Fruit fly (Drosophila melanogaster) whole organism, embryonic: ENCODE measurements around the gene CG5828.

Experiments
- Bgb ChIP-seq: fragments of 200-800 bp; sonication (Bioruptor generic); IDR thresholded peaks from 2 replicates; pipeline ENCODE4 v1.3.6; 2022; ENCODE audit warnings: missing biosample characterization, missing genetic modification characterization; ENCODE audit not compliant: partially characterized antibody
- CG10543 ChIP-seq: fragments of 200-800 bp; sonication (Bioruptor generic); optimal IDR thresholded peaks from 3 replicates; lab custom pipeline; 2017; ENCODE audit warnings: missing biosample characterization, mild to moderate bottlenecking, missing genetic modification characterization, moderate library complexity
- CG10654 ChIP-seq: fragments of 200-800 bp; sonication (Bioruptor generic); optimal IDR thresholded peaks from 2 replicates; lab custom pipeline; 2016; ENCODE audit warnings: missing biosample characterization, missing genetic modification characterization
- CG11695 ChIP-seq: fragments of 200-800 bp; sonication (Bioruptor generic); IDR thresholded peaks from 3 replicates; pipeline ENCODE4 v1.3.6; 2022; ENCODE audit warnings: missing biosample characterization, missing genetic modification characterization
- CG14710 ChIP-seq: fragments of 200-800 bp; sonication (Bioruptor generic); optimal IDR thresholded peaks from 3 replicates; lab custom pipeline; 2019; ENCODE audit warnings: missing biosample characterization, mild to moderate bottlenecking, missing genetic modification characterization, moderate library complexity
- CG1529 ChIP-seq: fragments of 200-800 bp; sonication (Bioruptor generic); optimal IDR thresholded peaks from 3 replicates; lab custom pipeline; 2018; ENCODE audit warnings: missing biosample characterization, missing genetic modification characterization
- CG15514 ChIP-seq: fragments of 200-800 bp; sonication (Bioruptor generic); optimal IDR thresholded peaks from 3 replicates; lab custom pipeline; 2017; ENCODE audit warnings: missing biosample characterization, missing genetic modification characterization, mild to moderate bottlenecking, moderate library complexity, missing genetic modification reagents
- CG17361 ChIP-seq: fragments of 200-800 bp; sonication (Bioruptor generic); IDR thresholded peaks from 3 replicates; pipeline ENCODE4 v1.3.6; 2022; ENCODE audit warnings: missing biosample characterization, missing genetic modification characterization
- CG2116 ChIP-seq: fragments of 200-800 bp; sonication (Bioruptor generic); optimal IDR thresholded peaks from 3 replicates; lab custom pipeline; 2018; ENCODE audit warnings: missing biosample characterization, mild to moderate bottlenecking, missing genetic modification characterization
- CG2199 ChIP-seq: fragments of 200-800 bp; sonication (Bioruptor generic); IDR thresholded peaks from 3 replicates; pipeline ENCODE4 v1.3.6; 2022; ENCODE audit warnings: missing biosample characterization, missing genetic modification characterization
- CG2712 ChIP-seq: fragments of 200-800 bp; optimal IDR thresholded peaks from 3 replicates; lab custom pipeline; 2019; ENCODE audit warnings: missing biosample characterization, mild to moderate bottlenecking, missing genetic modification characterization, moderate library complexity
- CG32772 ChIP-seq: fragments of 200-800 bp; sonication (Bioruptor generic); IDR thresholded peaks from 2 replicates; pipeline ENCODE4 v1.3.6; 2022; ENCODE audit warnings: missing biosample characterization, missing genetic modification characterization
- CG42726 ChIP-seq: fragments of 200-800 bp; sonication (Bioruptor generic); IDR thresholded peaks from 2 replicates; pipeline ENCODE4 v1.3.6; 2022; ENCODE audit warnings: missing biosample characterization, missing genetic modification characterization; ENCODE audit not compliant: partially characterized antibody
- CG7963 ChIP-seq: fragments of 200-800 bp; sonication (Bioruptor generic); IDR thresholded peaks from 3 replicates; pipeline ENCODE4 v1.3.6; 2022; ENCODE audit warnings: missing biosample characterization, missing genetic modification characterization; ENCODE audit not compliant: partially characterized antibody
- CoRest ChIP-seq: fragments of 200-800 bp; sonication (Bioruptor generic); optimal IDR thresholded peaks from 3 replicates; lab custom pipeline; 2018; ENCODE audit warnings: missing biosample characterization, mild to moderate bottlenecking, missing genetic modification characterization, moderate library complexity
- CrebB ChIP-seq: fragments of 200-800 bp; sonication (Bioruptor generic); optimal IDR thresholded peaks from 3 replicates; lab custom pipeline; 2018; ENCODE audit warnings: missing biosample characterization, mild to moderate bottlenecking, missing genetic modification characterization
- Dbx ChIP-seq: fragments of 200-800 bp; sonication (Bioruptor generic); IDR thresholded peaks from 3 replicates; pipeline ENCODE4 v1.3.6; 2022; ENCODE audit warnings: missing biosample characterization, missing genetic modification characterization
- Deaf1 ChIP-seq: fragments of 200-800 bp; optimal IDR thresholded peaks from 3 replicates; lab custom pipeline; 2019; ENCODE audit warnings: missing biosample characterization, mild to moderate bottlenecking, missing genetic modification characterization, moderate library complexity
- Dp ChIP-seq: fragments of 200-800 bp; sonication (Bioruptor generic); optimal IDR thresholded peaks from 2 replicates; lab custom pipeline; 2018; ENCODE audit warnings: missing biosample characterization, mild to moderate bottlenecking, missing genetic modification characterization, moderate library complexity
- Drgx ChIP-seq: fragments of 200-800 bp; sonication (Bioruptor generic); IDR thresholded peaks from 2 replicates; pipeline ENCODE4 v1.3.6; 2022; ENCODE audit warnings: missing biosample characterization, missing genetic modification characterization
- ERR ChIP-seq: fragments of 200-800 bp; sonication (Bioruptor generic); optimal IDR thresholded peaks from 2 replicates; lab custom pipeline; 2016; ENCODE audit warnings: missing biosample characterization, missing genetic modification characterization
- Med ChIP-seq: fragments of 200-800 bp; sonication (Bioruptor generic); peaks from one replicate; lab custom pipeline; 2016; ENCODE audit warnings: missing biosample characterization, missing genetic modification characterization, mild to moderate bottlenecking, inconsistent platforms, moderate library complexity
- Ptx1 ChIP-seq: fragments of 200-800 bp; sonication (Bioruptor generic); IDR thresholded peaks from 2 replicates; pipeline ENCODE4 v1.3.6; 2022; ENCODE audit warnings: missing biosample characterization, missing genetic modification characterization
- Rfx ChIP-seq: fragments of 200-800 bp; sonication (Bioruptor generic); IDR thresholded peaks from 2 replicates; pipeline ENCODE4 v1.3.6; 2022; ENCODE audit warnings: missing biosample characterization, missing genetic modification characterization
- amos ChIP-seq: fragments of 200-800 bp; sonication (Bioruptor generic); IDR thresholded peaks from 2 replicates; pipeline ENCODE4 v1.3.6; 2022; ENCODE audit warnings: missing biosample characterization, missing genetic modification characterization; ENCODE audit not compliant: partially characterized antibody
- ap ChIP-seq: fragments of 200-800 bp; sonication (Bioruptor generic); IDR thresholded peaks from 2 replicates; pipeline ENCODE4 v1.3.6; 2022; ENCODE audit warnings: missing biosample characterization, missing genetic modification characterization
- bsh ChIP-seq, 2 experiments: fragments of 200-800 bp; sonication (Bioruptor generic); optimal IDR thresholded peaks; 2 replicates each; lab custom pipeline; 2017 to 2018; ENCODE audit warnings: mild to moderate bottlenecking in 2 of 2, missing biosample characterization in 2 of 2, missing genetic modification characterization in 2 of 2, moderate library complexity in 1 of 2
- cg ChIP-seq: fragments of 200-800 bp; sonication (Bioruptor generic); optimal IDR thresholded peaks from 3 replicates; lab custom pipeline; 2019; ENCODE audit warnings: missing biosample characterization, mild to moderate bottlenecking, missing genetic modification characterization, moderate library complexity
- ci ChIP-seq: fragments of 200-800 bp; sonication (Bioruptor generic); IDR thresholded peaks from 3 replicates; pipeline ENCODE4 v1.3.6; 2022; ENCODE audit warnings: missing biosample characterization, missing genetic modification characterization
- exex ChIP-seq: fragments of 200-800 bp; sonication (Bioruptor generic); optimal IDR thresholded peaks from 4 replicates; lab custom pipeline; 2018; ENCODE audit warnings: missing biosample characterization, mild to moderate bottlenecking, missing genetic modification characterization, moderate library complexity
- ftz-f1 ChIP-seq: fragments of 200-800 bp; sonication (Bioruptor generic); optimal IDR thresholded peaks from 2 replicates; lab custom pipeline; 2016; ENCODE audit warnings: missing biosample characterization, missing genetic modification characterization
- gfzf ChIP-seq: fragments of 200-800 bp; sonication (Bioruptor generic); optimal IDR thresholded peaks from 2 replicates; lab custom pipeline; 2016; ENCODE audit warnings: missing biosample characterization, mild to moderate bottlenecking, missing genetic modification characterization, moderate library complexity
- grn ChIP-seq: fragments of 200-800 bp; sonication (Bioruptor generic); optimal IDR thresholded peaks from 3 replicates; lab custom pipeline; 2017; ENCODE audit warnings: missing biosample characterization, missing genetic modification characterization
- hbn ChIP-seq: fragments of 200-800 bp; sonication (Bioruptor generic); IDR thresholded peaks from 2 replicates; pipeline ENCODE4 v1.3.6; 2022; ENCODE audit warnings: missing biosample characterization, missing genetic modification characterization; ENCODE audit not compliant: partially characterized antibody
- ken ChIP-seq: fragments of 200-800 bp; sonication (Bioruptor generic); IDR thresholded peaks from 3 replicates; pipeline ENCODE4 v1.3.6; 2022; ENCODE audit warnings: missing biosample characterization, missing genetic modification characterization
- nmo ChIP-seq: fragments of 200-800 bp; sonication (Bioruptor generic); optimal IDR thresholded peaks from 2 replicates; lab custom pipeline; 2018; ENCODE audit warnings: missing biosample characterization, mild to moderate bottlenecking, missing genetic modification characterization, moderate library complexity
- oc ChIP-seq: fragments of 200-800 bp; sonication (Bioruptor generic); optimal IDR thresholded peaks from 2 replicates; lab custom pipeline; 2018; ENCODE audit warnings: missing biosample characterization, mild to moderate bottlenecking, missing genetic modification characterization, moderate library complexity
- pb ChIP-seq: fragments of 200-800 bp; sonication (Bioruptor generic); optimal IDR thresholded peaks from 3 replicates; lab custom pipeline; 2016; ENCODE audit warnings: missing biosample characterization, missing genetic modification characterization
- pzg ChIP-seq: fragments of 200-800 bp; sonication (Bioruptor generic); optimal IDR thresholded peaks from 3 replicates; lab custom pipeline; 2018; ENCODE audit warnings: missing biosample characterization, mild to moderate bottlenecking, missing genetic modification characterization, moderate library complexity
- sd ChIP-seq: fragments of 200-800 bp; sonication (Bioruptor generic); optimal IDR thresholded peaks from 3 replicates; lab custom pipeline; 2018; ENCODE audit warnings: missing biosample characterization, mild to moderate bottlenecking, missing genetic modification characterization, moderate library complexity
- sens ChIP-seq: fragments of 200-800 bp; sonication (Bioruptor generic); peaks from one replicate; lab custom pipeline; 2016; ENCODE audit warnings: missing biosample characterization, missing genetic modification characterization
- sna ChIP-seq: fragments of 200-800 bp; sonication (Bioruptor generic); IDR thresholded peaks from 2 replicates; pipeline ENCODE4 v1.3.6; 2022; ENCODE audit warnings: missing biosample characterization, missing genetic modification characterization; ENCODE audit not compliant: partially characterized antibody
- sqz ChIP-seq: fragments of 200-800 bp; sonication (Bioruptor generic); optimal IDR thresholded peaks from 3 replicates; lab custom pipeline; 2018; ENCODE audit warnings: missing biosample characterization, mild to moderate bottlenecking, missing genetic modification characterization
- ttk ChIP-seq: fragments of 200-800 bp; sonication (Bioruptor generic); IDR thresholded peaks from 2 replicates; pipeline ENCODE4 v2.1.2; 2022; ENCODE audit warnings: missing biosample characterization, missing genetic modification characterization
- unc-4 ChIP-seq: fragments of 200-800 bp; sonication (Bioruptor generic); IDR thresholded peaks from 2 replicates; pipeline ENCODE4 v1.3.6; 2022; ENCODE audit warnings: missing biosample characterization, missing genetic modification characterization; ENCODE audit not compliant: partially characterized antibody
- vfl ChIP-seq: fragments of 200-800 bp; sonication (Bioruptor generic); optimal IDR thresholded peaks from 2 replicates; lab custom pipeline; 2016; ENCODE audit warnings: missing biosample characterization, missing genetic modification characterization
- vnd ChIP-seq: fragments of 200-800 bp; sonication (Bioruptor generic); IDR thresholded peaks from 3 replicates; pipeline ENCODE4 v1.3.6; 2022; ENCODE audit warnings: missing biosample characterization, missing genetic modification characterization; ENCODE audit not compliant: partially characterized antibody

Gene CG5828

dm6 chr2L:5093772-5094350, at the start of gene CG5828 (continued):
- TF ChIP-seq gfzf (GFP tag; lab: Kevin White, UChicago) (peak; percentile 61), CG15514 (GFP tag; lab: Kevin White, UChicago) (peak; percentile 3), Dbx (GFP tag; lab: Robert Waterston, UW) (no peak), CG7963 (GFP tag; lab: Robert Waterston, UW) (peak; percentile 70), ERR (GFP tag; lab: Kevin White, UChicago) (no peak), sna (GFP tag; lab: Robert Waterston, UW) (peak; percentile 55), CG32772 (GFP tag; lab: Robert Waterston, UW) (no peak), vnd (GFP tag; lab: Robert Waterston, UW) (peak; percentile 62; the same call in 1 of the 3 replicates), pzg (GFP tag; lab: Kevin White, UChicago) (peak; percentile 45), Bgb (GFP tag; lab: Robert Waterston, UW) (peak; percentile 64), CG2712 (tag; lab: Kevin White, UChicago) (peak; percentile 8), CG10654 (GFP tag; lab: Kevin White, UChicago) (no peak), CG14710 (tag; lab: Kevin White, UChicago) (peak; percentile 61), CG42726 (GFP tag; lab: Robert Waterston, UW) (peak; percentile 49; the same call in 1 of the 2 replicates), hbn (GFP tag; lab: Robert Waterston, UW) (peak; percentile 37; the same call in 1 of the 2 replicates), CG2116 (GFP tag; lab: Kevin White, UChicago) (peak; percentile 85), CoRest (tag; lab: Kevin White, UChicago) (peak; percentile 49), Dp (GFP tag; lab: Kevin White, UChicago) (peak; percentile 52), amos (GFP tag; lab: Robert Waterston, UW) (peak; percentile 73), CG1529 (no peak), CG11695 (GFP tag; lab: Robert Waterston, UW) (no peak)

- TF ChIP-seq sqz (GFP tag; lab: Kevin White, UChicago) (no peak), ken (GFP tag; lab: Robert Waterston, UW) (peak; percentile 12; the same call in 1 of the 3 replicates), ci (GFP tag; lab: Robert Waterston, UW) (peak; percentile 7; the same call in 2 of the 3 replicates), ap (GFP tag; lab: Robert Waterston, UW) (no peak), bsh (GFP tag; optimal IDR thresholded peaks at IDR 0.05; lab: Kevin White, UChicago) (no peak), CrebB (tag; lab: Kevin White, UChicago) (no peak), oc (tag; lab: Kevin White, UChicago) (peak; percentile 29), cg (peak; percentile 35), pb (peak; percentile 36), CG32772 (GFP tag; lab: Robert Waterston, UW) (peak; percentile 27; the same call in 1 of the 2 replicates), CG10543 (GFP tag; lab: Kevin White, UChicago) (peak; percentile 43), exex (peak; percentile 49), vfl (GFP tag; lab: Kevin White, UChicago) (no peak), CG17361 (no peak), Rfx (GFP tag; lab: Robert Waterston, UW) (peak; percentile 6; the same call in 1 of the 2 replicates), Ptx1 (GFP tag; lab: Robert Waterston, UW) (0 out of 2 replicates have a peak, but pooled peaks have one; percentile 7), Drgx (GFP tag; lab: Robert Waterston, UW) (peak; percentile 17; the same call in 1 of the 2 replicates), sens (peak; percentile 17), Deaf1 (tag; lab: Kevin White, UChicago) (no peak), grn (peak; percentile 69), unc-4 (GFP tag; lab: Robert Waterston, UW) (0 out of 2 replicates have a peak, but pooled peaks have one; percentile 37), sd (tag; lab: Kevin White, UChicago) (peak; percentile 30), ttk (GFP tag; lab: Robert Waterston, UW) (no peak), Med (GFP tag; lab: Kevin White, UChicago) (peak; percentile 35), CG2199 (GFP tag; lab: Robert Waterston, UW) (peak; percentile 21; the same call in 1 of the 3 replicates), ftz-f1 (peak; percentile 11), nmo (GFP tag; lab: Kevin White, UChicago) (no peak)
Measured at dm6 chr2L:5044361-5044891, 49.4 kb upstream of the CG5828 start, which contains the start of gene CG31650. TSS of gene CG31650 (minus strand) at chr2L:5044712.
